Fruit fly (Drosophila melanogaster): ENCODE results near the gene Obp69a.

Obp69a gene

dm6 chr3L:12391240-12391843, 4.6 kb upstream of the Obp69a start, which contains the start of gene Ncc69 (continued):
- TF ChIP-seq CG12659 (GFP tag; optimal IDR thresholded peaks at IDR 0.05): peak; percentile 17
- no peak for TF ChIP-seq CG12155 (GFP tag; optimal IDR thresholded peaks at IDR 0.05)
- TF ChIP-seq CG12769 (tag; optimal IDR thresholded peaks at IDR 0.05): peak; percentile 83
- TF ChIP-seq Fer1 (GFP tag; optimal IDR thresholded peaks at IDR 0.05): peak; percentile 25
- peak; percentile 39 for TF ChIP-seq CG17385 (GFP tag; optimal IDR thresholded peaks at IDR 0.05)
- peak; percentile 18 for TF ChIP-seq lab (GFP tag; optimal IDR thresholded peaks at IDR 0.05)
- TF ChIP-seq CG9932 (GFP tag; IDR thresholded peaks at IDR 0.05): no peak
- TF ChIP-seq Dip3 (GFP tag; optimal IDR thresholded peaks at IDR 0.05): no peak
- no peak for TF ChIP-seq Gug (GFP tag; IDR thresholded peaks at IDR 0.05)
- TF ChIP-seq Lpt (GFP tag; optimal IDR thresholded peaks at IDR 0.05): no peak
- TF ChIP-seq CG30431 (GFP tag; optimal IDR thresholded peaks at IDR 0.05): no peak
- TF ChIP-seq dm (GFP tag; optimal IDR thresholded peaks at IDR 0.05): peak; percentile 46
- TF ChIP-seq CG17829 (tag; optimal IDR thresholded peaks at IDR 0.05): peak; percentile 46
- peak; percentile 82 for TF ChIP-seq cg (GFP tag; optimal IDR thresholded peaks at IDR 0.05)
- TF ChIP-seq disco-r (GFP tag; optimal IDR thresholded peaks at IDR 0.05): no peak
- no peak for TF ChIP-seq croc (GFP tag; conservative IDR thresholded peaks at IDR 0.05)
- peak; percentile 43 for TF ChIP-seq kni (GFP tag; optimal IDR thresholded peaks at IDR 0.05)
- TF ChIP-seq CG4404 (GFP tag; IDR thresholded peaks at IDR 0.05): no peak
- TF ChIP-seq CG8290 (GFP tag; optimal IDR thresholded peaks at IDR 0.05): no peak
- peak in 1 of 2 experiments; percentile 68 for TF ChIP-seq CG8290 (tag; optimal IDR thresholded peaks at IDR 0.05)
- no peak for TF ChIP-seq jigr1 (GFP tag; IDR thresholded peaks at IDR 0.05)
- peak; percentile 75 for TF ChIP-seq CG5180 (GFP tag; optimal IDR thresholded peaks at IDR 0.05)
- TF ChIP-seq gsb-n (tag; optimal IDR thresholded peaks at IDR 0.05): peak; percentile 72
- TF ChIP-seq Rfx (GFP tag; IDR thresholded peaks at IDR 0.05): peak; percentile 43; the same call in 1 of the 2 replicates
- no peak for TF ChIP-seq CG17912 (GFP tag; optimal IDR thresholded peaks at IDR 0.05)
- no peak for TF ChIP-seq CG9609 (GFP tag; optimal IDR thresholded peaks at IDR 0.05)
- no peak for TF ChIP-seq CG32772 (GFP tag; IDR thresholded peaks at IDR 0.05)
- TF ChIP-seq ftz-f1 (GFP tag; optimal IDR thresholded peaks at IDR 0.05): peak; percentile 8
- TF ChIP-seq Deaf1 (tag; optimal IDR thresholded peaks at IDR 0.05): peak; percentile 98
- peak; percentile 33; the same call in 1 of the 2 replicates for TF ChIP-seq CG13287 (GFP tag; IDR thresholded peaks at IDR 0.05; ENCODE audit: partially characterized antibody)
- TF ChIP-seq vnd (GFP tag; IDR thresholded peaks at IDR 0.05; ENCODE audit: partially characterized antibody): no peak
- no peak for TF ChIP-seq Bteb2 (GFP tag; optimal IDR thresholded peaks at IDR 0.05)
- no peak for TF ChIP-seq CG10321 (GFP tag; IDR thresholded peaks at IDR 0.05)
- TF ChIP-seq CG6654 (GFP tag; optimal IDR thresholded peaks at IDR 0.05): no peak
- peak; percentile 45; the same call in 1 of the 3 replicates for TF ChIP-seq CG6791 (GFP tag; IDR thresholded peaks at IDR 0.05; ENCODE audit: partially characterized antibody)
- peak; percentile 52 for TF ChIP-seq CG7987 (GFP tag; optimal IDR thresholded peaks at IDR 0.05)
- TF ChIP-seq gro (GFP tag; optimal IDR thresholded peaks at IDR 0.05): peak; percentile 7
- TF ChIP-seq Stat92E (GFP tag; optimal IDR thresholded peaks at IDR 0.05): peak in 1 of 3 experiments; percentile 3
- peak; percentile 16 for TF ChIP-seq CG34376 (GFP tag; optimal IDR thresholded peaks at IDR 0.05)
- peak; percentile 40; the same call in 1 of the 3 replicates for TF ChIP-seq zen2 (GFP tag; IDR thresholded peaks at IDR 0.05; ENCODE audit: partially characterized antibody)
- no peak for TF ChIP-seq tup (GFP tag; optimal IDR thresholded peaks at IDR 0.05)
- no peak for TF ChIP-seq Nf-YC (tag; optimal IDR thresholded peaks at IDR 0.05)
- 0 out of 3 replicates have a peak, but pooled peaks have one; percentile 47 for TF ChIP-seq so (GFP tag; IDR thresholded peaks at IDR 0.05)
- TF ChIP-seq CG34224 (GFP tag; IDR thresholded peaks at IDR 0.05; ENCODE audit: partially characterized antibody): peak; percentile 18; the same call in 1 of the 3 replicates
